Worm (Caenorhabditis elegans): ENCODE results near the gene C32D5.8.

- TF ChIP-seq ref-1 (GFP tag; conservative IDR thresholded peaks at IDR 0.05), result no peak
- TF ChIP-seq flt-1 (GFP tag; IDR thresholded peaks at IDR 0.05), result no peak
- no peak for TF ChIP-seq ztf-23 (GFP tag; IDR thresholded peaks at IDR 0.05)
- no peak for TF ChIP-seq klf-2 (GFP tag; conservative IDR thresholded peaks at IDR 0.05)
- no peak for TF ChIP-seq tab-1 (GFP tag; IDR thresholded peaks at IDR 0.05)
- no peak for TF ChIP-seq T22C8.4 (GFP tag; IDR thresholded peaks at IDR 0.05)
- no peak for TF ChIP-seq med-1 (GFP tag; optimal IDR thresholded peaks at IDR 0.05; ENCODE audit: insufficient read depth)
- TF ChIP-seq ztf-29 (GFP tag; IDR thresholded peaks at IDR 0.05), result no peak
These were observed 35.1 kb upstream of the C32D5.8 start, which contains the start of gene F58F12.12 for ce11 chrII:6380866-6381265.
